Worm (Caenorhabditis elegans) whole organism, L4 larva: Measurements from ENCODE around the gene acc-3.

Experiments used
- F10B5.3 ChIP-seq: sonication (generic microtip); optimal IDR thresholded peaks from 2 replicates; lab custom pipeline; 2016; ENCODE audit warnings: mild to moderate bottlenecking, missing genetic modification characterization, missing compliant biosample characterization
- F26F4.8 ChIP-seq: fragments of 200-800 bp; sonication (Bioruptor generic); conservative IDR thresholded peaks from 2 replicates; pipeline ENCODE4 v1.3.6; 2022; ENCODE audit warnings: missing genetic modification characterization, missing compliant biosample characterization
- F37D6.2 ChIP-seq: sonication (generic microtip); optimal IDR thresholded peaks from 2 replicates; lab custom pipeline; 2016; ENCODE audit warnings: mild to moderate bottlenecking, missing genetic modification characterization, missing compliant biosample characterization
- F44E2.7 ChIP-seq: fragments of 200-800 bp; sonication (Bioruptor generic); IDR thresholded peaks from 2 replicates; pipeline ENCODE4 v2.1.2; 2022; ENCODE audit warnings: missing genetic modification characterization, missing compliant biosample characterization
- T20F7.1 ChIP-seq: fragments of 200-800 bp; sonication (Bioruptor generic); optimal IDR thresholded peaks from 2 replicates; lab custom pipeline; 2018; ENCODE audit warnings: mild to moderate bottlenecking, missing genetic modification characterization, missing compliant biosample characterization
- T26A8.4 ChIP-seq: fragments of 200-800 bp; sonication (Bioruptor generic); IDR thresholded peaks from 2 replicates; pipeline ENCODE4 v1.3.6; 2022; ENCODE audit warnings: missing genetic modification characterization, missing compliant biosample characterization
- aha-1 ChIP-seq: fragments of 150-350 bp; peaks from one replicate; lab custom pipeline; 2014; ENCODE audit warnings: missing biosample characterization, missing genetic modification characterization
- ceh-20 ChIP-seq: fragments of 200-800 bp; sonication (Bioruptor generic); IDR thresholded peaks from 2 replicates; pipeline ENCODE4 v1.3.6; 2022; ENCODE audit warnings: missing genetic modification reagents, missing genetic modification characterization, missing compliant biosample characterization
- ceh-28 ChIP-seq: fragments of 150-350 bp; optimal IDR thresholded peaks from 2 replicates; lab custom pipeline; 2014; ENCODE audit warnings: missing biosample characterization, missing genetic modification reagents, missing genetic modification characterization
- ceh-32 ChIP-seq: sonication (generic microtip); optimal IDR thresholded peaks from 2 replicates; lab custom pipeline; 2016; ENCODE audit warnings: mild to moderate bottlenecking, missing genetic modification characterization, missing compliant biosample characterization; ENCODE audit not compliant: poor library complexity
- daf-16 ChIP-seq, 3 experiments: sonication (generic microtip); optimal IDR thresholded peaks; 2 replicates each; lab custom pipeline; 2016 to 2017; ENCODE audit warnings: missing genetic modification characterization in 3 of 3, missing genetic modification reagents in 3 of 3, mild to moderate bottlenecking in 2 of 3, missing compliant biosample characterization in 2 of 3, missing biosample characterization in 1 of 3, moderate library complexity in 1 of 3
- daf-19 ChIP-seq: fragments of 200-800 bp; sonication (Bioruptor generic); conservative IDR thresholded peaks from 2 replicates; pipeline ENCODE4 v1.3.6; 2022; ENCODE audit warnings: missing genetic modification characterization, missing compliant biosample characterization
- dmd-6 ChIP-seq: fragments of 200-800 bp; sonication (Bioruptor generic); IDR thresholded peaks from 2 replicates; pipeline ENCODE4 v1.3.6; 2022; ENCODE audit warnings: missing genetic modification reagents, missing genetic modification characterization, missing compliant biosample characterization
- dmd-9 ChIP-seq: fragments of 200-800 bp; sonication (Bioruptor generic); IDR thresholded peaks from 2 replicates; pipeline ENCODE4 v1.3.6; 2022; ENCODE audit warnings: missing genetic modification reagents, missing genetic modification characterization, missing compliant biosample characterization
- dpl-1 ChIP-seq: fragments of 150-350 bp; optimal IDR thresholded peaks from 2 replicates; lab custom pipeline; 2014; ENCODE audit warnings: missing biosample characterization, missing genetic modification reagents, missing genetic modification characterization
- dve-1 ChIP-seq: sonication (generic microtip); optimal IDR thresholded peaks from 2 replicates; lab custom pipeline; 2017; ENCODE audit warnings: antibody characterized with exemption, mild to moderate bottlenecking, missing genetic modification characterization, missing compliant biosample characterization; ENCODE audit not compliant: insufficient read depth
- egl-27 ChIP-seq: sonication (generic microtip); optimal IDR thresholded peaks from 3 replicates; lab custom pipeline; 2017; ENCODE audit warnings: missing biosample characterization, missing genetic modification reagents, missing genetic modification characterization
- egl-43 ChIP-seq: fragments of 200-800 bp; sonication (Bioruptor generic); IDR thresholded peaks from 2 replicates; pipeline ENCODE4 v1.3.6; 2022; ENCODE audit warnings: missing genetic modification reagents, missing genetic modification characterization, missing compliant biosample characterization
- fos-1 ChIP-seq: fragments of 150-350 bp; optimal IDR thresholded peaks from 2 replicates; lab custom pipeline; 2014; ENCODE audit warnings: missing biosample characterization, missing genetic modification characterization
- gei-8 ChIP-seq: fragments of 200-800 bp; sonication (Bioruptor generic); optimal IDR thresholded peaks from 2 replicates; lab custom pipeline; 2018; ENCODE audit warnings: mild to moderate bottlenecking, missing genetic modification characterization, missing compliant biosample characterization
- hif-1 ChIP-seq, 2 experiments: sonication (generic microtip); optimal IDR thresholded peaks; 2 replicates each; lab custom pipeline; 2016 to 2017; ENCODE audit warnings: missing compliant biosample characterization in 2 of 2, missing genetic modification characterization in 2 of 2, missing genetic modification reagents in 2 of 2, missing genotype in 2 of 2, mild to moderate bottlenecking in 1 of 2
- hlh-11 ChIP-seq: fragments of 200-800 bp; sonication (Bioruptor generic); optimal IDR thresholded peaks from 2 replicates; lab custom pipeline; 2018; ENCODE audit warnings: mild to moderate bottlenecking, missing genetic modification characterization, missing compliant biosample characterization
- hlh-30 ChIP-seq: sonication (generic microtip); optimal IDR thresholded peaks from 2 replicates; lab custom pipeline; 2017; ENCODE audit warnings: antibody characterized with exemption, mild to moderate bottlenecking, missing genetic modification characterization, missing compliant biosample characterization; ENCODE audit not compliant: insufficient read depth
- lin-13 ChIP-seq: fragments of 150-350 bp; optimal IDR thresholded peaks from 2 replicates; lab custom pipeline; 2014; ENCODE audit warnings: missing biosample characterization, missing genetic modification reagents, missing genetic modification characterization
- lin-38 ChIP-seq: fragments of 200-800 bp; sonication (Bioruptor generic); IDR thresholded peaks from 2 replicates; pipeline ENCODE4 v1.3.6; 2022; ENCODE audit warnings: missing genetic modification reagents, missing genetic modification characterization, missing compliant biosample characterization
- lir-3 ChIP-seq: sonication (generic microtip); optimal IDR thresholded peaks from 2 replicates; lab custom pipeline; 2016; ENCODE audit warnings: mild to moderate bottlenecking, missing genetic modification characterization, missing compliant biosample characterization
- lsy-2 ChIP-seq, 2 experiments: fragments of 150-350 bp in 1 of 2; sonication (generic microtip) in 1 of 2; optimal IDR thresholded peaks; 2 replicates each; lab custom pipeline; 2014 to 2017; ENCODE audit warnings: missing biosample characterization in 2 of 2, missing genetic modification characterization in 2 of 2
- madf-5 ChIP-seq, 2 experiments: fragments of 200-800 bp; sonication (Bioruptor generic); IDR thresholded peaks; 2 replicates each; pipeline ENCODE4 v1.3.6; 2022; ENCODE audit warnings: missing compliant biosample characterization in 2 of 2, missing genetic modification characterization in 2 of 2
- madf-9 ChIP-seq: fragments of 200-800 bp; sonication (Bioruptor generic); conservative IDR thresholded peaks from 2 replicates; pipeline ENCODE4 v1.3.6; 2022; ENCODE audit warnings: missing genetic modification reagents, missing genetic modification characterization, missing compliant biosample characterization
- mdl-1 ChIP-seq, 2 experiments: fragments of 150-350 bp in 1 of 2; sonication (generic microtip) in 1 of 2; optimal IDR thresholded peaks; 2 replicates each; lab custom pipeline; 2014 to 2017; ENCODE audit warnings: missing biosample characterization in 2 of 2, missing genetic modification characterization in 2 of 2
- mep-1 ChIP-seq: fragments of 150-350 bp; sonication (generic microtip); optimal IDR thresholded peaks from 3 replicates; lab custom pipeline; 2014; ENCODE audit warnings: missing biosample characterization, missing genetic modification characterization
- mes-2 ChIP-seq: sonication (generic microtip); optimal IDR thresholded peaks from 2 replicates; lab custom pipeline; 2016; ENCODE audit warnings: missing genotype, mild to moderate bottlenecking, missing genetic modification characterization, missing compliant biosample characterization; ENCODE audit not compliant: poor library complexity, severe bottlenecking
- mxl-3 ChIP-seq: fragments of 200-800 bp; sonication (Bioruptor generic); optimal IDR thresholded peaks from 2 replicates; lab custom pipeline; 2018; ENCODE audit warnings: mild to moderate bottlenecking, missing genetic modification characterization, missing compliant biosample characterization
- nhr-10 ChIP-seq: fragments of 150-350 bp; optimal IDR thresholded peaks from 2 replicates; lab custom pipeline; 2014; ENCODE audit warnings: missing biosample characterization, missing genetic modification characterization
- nhr-102 ChIP-seq: sonication (generic microtip); optimal IDR thresholded peaks from 2 replicates; lab custom pipeline; 2016; ENCODE audit warnings: mild to moderate bottlenecking, missing genetic modification characterization, moderate library complexity, missing compliant biosample characterization
- nhr-11 ChIP-seq: fragments of 150-350 bp; optimal IDR thresholded peaks from 2 replicates; lab custom pipeline; 2014; ENCODE audit warnings: missing biosample characterization, missing genetic modification characterization
- nhr-28 ChIP-seq: fragments of 150-350 bp; optimal IDR thresholded peaks from 2 replicates; lab custom pipeline; 2014; ENCODE audit warnings: missing biosample characterization, missing genetic modification characterization
- nhr-6 ChIP-seq: fragments of 150-350 bp; optimal IDR thresholded peaks from 2 replicates; lab custom pipeline; 2014; ENCODE audit warnings: missing biosample characterization, missing genetic modification characterization
- nhr-77 ChIP-seq: fragments of 150-350 bp; optimal IDR thresholded peaks from 2 replicates; lab custom pipeline; 2014; ENCODE audit warnings: missing biosample characterization, missing genetic modification characterization
- pha-4 ChIP-seq, 2 experiments: fragments of 150-350 bp in 1 of 2; fragments of 200-800 bp in 1 of 2; sonication (Bioruptor generic) in 1 of 2; IDR thresholded peaks in 1 of 2; optimal IDR thresholded peaks in 1 of 2; 2 replicates each; pipeline versions ENCODE4 v1.3.6 to Lab custom; 2014 to 2022; ENCODE audit warnings: missing genetic modification characterization in 2 of 2, missing genetic modification reagents in 2 of 2, missing biosample characterization in 1 of 2, missing compliant biosample characterization in 1 of 2
- php-3 ChIP-seq: fragments of 200-800 bp; sonication (Bioruptor generic); IDR thresholded peaks from 2 replicates; pipeline ENCODE4 v1.3.6; 2022; ENCODE audit warnings: missing genetic modification reagents, missing genetic modification characterization, missing compliant biosample characterization
- pqm-1 ChIP-seq: sonication (generic microtip); optimal IDR thresholded peaks from 2 replicates; lab custom pipeline; 2017; ENCODE audit warnings: missing biosample characterization, missing genetic modification characterization
- rbr-2 ChIP-seq: sonication (generic microtip); optimal IDR thresholded peaks from 2 replicates; lab custom pipeline; 2016; ENCODE audit warnings: missing genotype, missing genetic modification characterization, missing compliant biosample characterization
- spr-1 ChIP-seq: sonication (generic microtip); optimal IDR thresholded peaks from 2 replicates; lab custom pipeline; 2016; ENCODE audit warnings: mild to moderate bottlenecking, missing genetic modification characterization, missing compliant biosample characterization
- tra-1 ChIP-seq: fragments of 200-800 bp; sonication (Bioruptor generic); IDR thresholded peaks from 2 replicates; pipeline ENCODE4 v1.3.6; 2022; ENCODE audit warnings: missing genetic modification reagents, missing genetic modification characterization, missing compliant biosample characterization

acc-3 gene

ce11 chrX:4711698-4712329, 15.5 kb downstream of the acc-3 start, which contains the start of the genes dnj-14 and glit-1 (continued):
- peak; percentile 88 for TF ChIP-seq rbr-2 (tag; lab: Kevin White, UChicago)
- TF ChIP-seq madf-9 (GFP tag; lab: Robert Waterston, UW): peak; percentile 72
- TF ChIP-seq F44E2.7 (GFP tag; lab: Robert Waterston, UW): no peak
- TF ChIP-seq spr-1 (tag; lab: Kevin White, UChicago): peak; percentile 49
- TF ChIP-seq F37D6.2 (tag; lab: Kevin White, UChicago): peak; percentile 57
- TF ChIP-seq lir-3 (tag; lab: Kevin White, UChicago): no peak
- no peak for TF ChIP-seq fos-1 (tag; lab: Kevin White, UChicago)
- no peak for TF ChIP-seq egl-27 (tag; lab: Kevin White, UChicago)
- no peak for TF ChIP-seq daf-19 (GFP tag; lab: Robert Waterston, UW)
- peak; percentile 29 for TF ChIP-seq F10B5.3 (tag; lab: Kevin White, UChicago)
- TF ChIP-seq F26F4.8: no peak
- TF ChIP-seq, all 104 proteins: peak for 58

- peak in 1 of 2 experiments; percentile 35 for TF ChIP-seq hif-1 (tag; optimal IDR thresholded peaks at IDR 0.05; lab: Kevin White, UChicago)
- TF ChIP-seq nhr-11: no peak
- TF ChIP-seq egl-43 (GFP tag; lab: Robert Waterston, UW): peak; percentile 62; the same call in 1 of the 2 replicates
- peak; percentile 84 for TF ChIP-seq pqm-1
- peak; percentile 30; the same call in 1 of the 2 replicates for TF ChIP-seq T26A8.4 (GFP tag; lab: Robert Waterston, UW)
- peak in 1 of 2 experiments; percentile 73 for TF ChIP-seq lsy-2 (tag; optimal IDR thresholded peaks at IDR 0.05; lab: Kevin White, UChicago)
- TF ChIP-seq ceh-28 (tag; lab: Kevin White, UChicago): no peak
- peak; percentile 83 for TF ChIP-seq dmd-6
- TF ChIP-seq lin-38: 0 out of 2 replicates have a peak, but pooled peaks have one; percentile 14
- no peak for TF ChIP-seq ceh-32 (tag; lab: Kevin White, UChicago)
- peak; percentile 84 for TF ChIP-seq hlh-11 (tag; lab: Kevin White, UChicago)
- no peak for TF ChIP-seq madf-5 (GFP tag; IDR thresholded peaks at IDR 0.05; lab: Robert Waterston, UW)
- TF ChIP-seq nhr-102 (tag; lab: Kevin White, UChicago): peak; percentile 28
- TF ChIP-seq hlh-30 (tag; lab: Kevin White, UChicago): peak; percentile 43
- no peak for TF ChIP-seq pha-4 (GFP tag; IDR thresholded peaks at IDR 0.05; lab: Robert Waterston, UW)
- TF ChIP-seq pha-4 (tag; optimal IDR thresholded peaks at IDR 0.05; lab: Kevin White, UChicago): peak; percentile 47
- TF ChIP-seq T20F7.1: peak; percentile 20
- peak; percentile 67 for TF ChIP-seq mep-1 (tag; lab: Kevin White, UChicago)
- peak; percentile 74 for TF ChIP-seq nhr-28
- TF ChIP-seq mdl-1 (tag; optimal IDR thresholded peaks at IDR 0.05; lab: Kevin White, UChicago): peak in 1 of 2 experiments; percentile 1
- TF ChIP-seq dmd-9 (GFP tag; lab: Robert Waterston, UW): no peak
- TF ChIP-seq nhr-6 (tag; lab: Kevin White, UChicago): peak; percentile 79
- 0 out of 2 replicates have a peak, but pooled peaks have one; percentile 7 for TF ChIP-seq tra-1 (GFP tag; lab: Robert Waterston, UW)
- peak; percentile 33; the same call in 1 of the 2 replicates for TF ChIP-seq php-3
- TF ChIP-seq rbr-2 (tag; lab: Kevin White, UChicago): peak; percentile 24
- peak; percentile 69 for TF ChIP-seq aha-1 (tag; lab: Kevin White, UChicago)
- peak; percentile 74 for TF ChIP-seq mes-2 (tag; lab: Kevin White, UChicago)
- TF ChIP-seq nhr-77 (tag; lab: Kevin White, UChicago): peak; percentile 68
- TF ChIP-seq nhr-10 (tag; lab: Kevin White, UChicago): no peak
- no peak for TF ChIP-seq gei-8 (GFP tag; lab: Kevin White, UChicago)
- TF ChIP-seq dpl-1 (GFP tag; lab: Kevin White, UChicago): peak; percentile 37
- TF ChIP-seq dve-1 (tag; lab: Kevin White, UChicago): peak; percentile 83
- peak; percentile 6 for TF ChIP-seq lin-13 (GFP tag; lab: Kevin White, UChicago)
- TF ChIP-seq madf-9 (GFP tag; lab: Robert Waterston, UW): 0 out of 2 replicates have a peak, but pooled peaks have one; percentile 12
- peak; percentile 58 for TF ChIP-seq mxl-3 (GFP tag; lab: Kevin White, UChicago)
- no peak for TF ChIP-seq daf-16 (GFP tag; optimal IDR thresholded peaks at IDR 0.05; lab: Kevin White, UChicago)
- TF ChIP-seq daf-16 (tag; optimal IDR thresholded peaks at IDR 0.05; lab: Kevin White, UChicago): peak; percentile 64
- 0 out of 2 replicates have a peak, but pooled peaks have one; percentile 32 for TF ChIP-seq ceh-20 (GFP tag; lab: Robert Waterston, UW)
- TF ChIP-seq F10B5.3 (tag; lab: Kevin White, UChicago): no peak
Observed at ce11 chrX:4706755-4707226, 20.5 kb downstream of the acc-3 start, which contains the start of gene dhhc-10. Gene dhhc-10, plus strand, starts transcription at chrX:4707176.
